In the genomic region with DNA sequence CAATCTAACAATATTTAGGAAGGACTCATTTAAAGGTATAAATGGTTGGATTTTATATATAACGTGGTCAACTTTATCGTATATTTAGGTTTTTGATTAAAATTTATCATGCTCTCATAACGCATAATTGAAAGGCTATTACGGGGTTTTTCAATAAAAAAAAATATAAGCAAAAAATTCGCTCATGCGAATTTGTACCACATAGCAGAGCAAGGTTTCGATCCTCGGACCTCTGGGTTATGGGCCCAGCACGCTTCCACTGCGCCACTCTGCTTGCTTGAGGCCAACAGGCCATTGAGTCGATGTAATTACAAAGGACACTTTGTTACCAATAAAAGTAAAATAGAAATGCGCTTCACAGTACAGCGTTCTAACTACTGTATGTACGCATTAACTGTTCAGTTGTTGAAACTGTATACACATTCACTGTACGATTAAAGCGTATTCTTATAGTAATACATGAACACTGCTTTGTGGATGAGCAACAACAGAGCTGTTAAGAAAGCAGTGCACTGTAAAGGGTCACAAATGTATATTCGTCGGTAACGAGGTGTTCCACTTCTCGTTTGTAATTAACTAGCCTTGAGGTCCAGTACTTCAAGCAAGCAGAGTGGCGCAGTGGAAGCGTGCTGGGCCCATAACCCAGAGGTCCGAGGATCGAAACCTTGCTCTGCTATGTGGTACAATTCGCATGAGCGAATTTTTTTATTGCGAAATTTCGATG, we compare ENCODE assay signal across 1 fruit fly cellular context.
TF ChIP-seq lines count a peak whose summit lies in the region.

No protein-coding gene starts in this region.

TF ChIP-seq in whole organism, embryonic, 481 proteins besides CTCF, POLR2A, EP300 and RAD21 (continued from another document):
- peak; percentile 86 for TF ChIP-seq CG16813 (GFP tag; IDR thresholded peaks at IDR 0.05; lab: Robert Waterston, UW; ENCODE audit: partially characterized antibody)
- TF ChIP-seq zfh2 (GFP tag; optimal IDR thresholded peaks at IDR 0.05; lab: Kevin White, UChicago), result no peak
- 0 out of 2 replicates have a peak, but pooled peaks have one; percentile 33 for TF ChIP-seq hbn (GFP tag; IDR thresholded peaks at IDR 0.05; lab: Robert Waterston, UW; ENCODE audit: partially characterized antibody)
- peak; percentile 22 for TF ChIP-seq trem (tag; optimal IDR thresholded peaks at IDR 0.05; lab: Kevin White, UChicago)
- TF ChIP-seq mld (GFP tag; IDR thresholded peaks at IDR 0.05; lab: Robert Waterston, UW; ENCODE audit: partially characterized antibody), result peak; percentile 95
- peak; percentile 47 for TF ChIP-seq inv (GFP tag; IDR thresholded peaks at IDR 0.05; lab: Robert Waterston, UW; ENCODE audit: partially characterized antibody)
- no peak for TF ChIP-seq scrt (GFP tag; optimal IDR thresholded peaks at IDR 0.05; lab: Kevin White, UChicago)
- peak; percentile 82 for TF ChIP-seq sens (GFP tag; lab: Kevin White, UChicago)
- peak; percentile 29 for TF ChIP-seq tap (tag; optimal IDR thresholded peaks at IDR 0.05; lab: Kevin White, UChicago)
- TF ChIP-seq crp (GFP tag; optimal IDR thresholded peaks at IDR 0.05; lab: Kevin White, UChicago), result no peak
- peak; percentile 77 for TF ChIP-seq tna (GFP tag; IDR thresholded peaks at IDR 0.05; lab: Robert Waterston, UW; ENCODE audit: partially characterized antibody)
- TF ChIP-seq otp (GFP tag; IDR thresholded peaks at IDR 0.05; lab: Robert Waterston, UW), result no peak
- no peak for TF ChIP-seq CG13296 (GFP tag; optimal IDR thresholded peaks at IDR 0.05; lab: Kevin White, UChicago)
- TF ChIP-seq CG33557 (GFP tag; optimal IDR thresholded peaks at IDR 0.05; lab: Kevin White, UChicago), result no peak
- no peak for TF ChIP-seq hkb (optimal IDR thresholded peaks at IDR 0.05; lab: Kevin White, UChicago)
- TF ChIP-seq hkb (GFP tag; IDR thresholded peaks at IDR 0.05; lab: Robert Waterston, UW), result no peak
- TF ChIP-seq CG2202 (tag; optimal IDR thresholded peaks at IDR 0.05; lab: Kevin White, UChicago), result no peak
- TF ChIP-seq bcd (GFP tag; optimal IDR thresholded peaks at IDR 0.05; lab: Kevin White, UChicago), result no peak
- no peak for TF ChIP-seq Atf3 (GFP tag; optimal IDR thresholded peaks at IDR 0.05; lab: Kevin White, UChicago)
- no peak for TF ChIP-seq gcm (GFP tag; optimal IDR thresholded peaks at IDR 0.05; lab: Kevin White, UChicago)
- TF ChIP-seq Sin3A (optimal IDR thresholded peaks at IDR 0.05; lab: Kevin White, UChicago), result no peak
- no peak for TF ChIP-seq CG4328 (GFP tag; optimal IDR thresholded peaks at IDR 0.05; lab: Kevin White, UChicago)
- no peak for TF ChIP-seq Sox102F (GFP tag; optimal IDR thresholded peaks at IDR 0.05; lab: Kevin White, UChicago)
- TF ChIP-seq CG34422 (GFP tag; IDR thresholded peaks at IDR 0.05; lab: Robert Waterston, UW), result no peak
- TF ChIP-seq croc (GFP tag; conservative IDR thresholded peaks at IDR 0.05; lab: Robert Waterston, UW), result no peak
- no peak for TF ChIP-seq CG10209 (GFP tag; optimal IDR thresholded peaks at IDR 0.05; lab: Kevin White, UChicago)
- TF ChIP-seq pan (optimal IDR thresholded peaks at IDR 0.05; lab: Kevin White, UChicago), result no peak
- TF ChIP-seq pan (GFP tag; optimal IDR thresholded peaks at IDR 0.05 in 1 of 2, IDR thresholded peaks at IDR 0.05 in 1 of 2), result peak in 1 of 2 experiments; percentile 5
- peak; percentile 58 for TF ChIP-seq CG17829 (tag; optimal IDR thresholded peaks at IDR 0.05; lab: Kevin White, UChicago)
- TF ChIP-seq CG8290 (GFP tag; optimal IDR thresholded peaks at IDR 0.05; lab: Kevin White, UChicago), result peak; percentile 29
- peak in 1 of 2 experiments; percentile 71 for TF ChIP-seq CG8290 (tag; optimal IDR thresholded peaks at IDR 0.05; lab: Kevin White, UChicago)
- peak; percentile 94 for TF ChIP-seq Opbp (GFP tag; IDR thresholded peaks at IDR 0.05; lab: Robert Waterston, UW; ENCODE audit: partially characterized antibody)
- no peak for TF ChIP-seq Taf1 (GFP tag; IDR thresholded peaks at IDR 0.05; lab: Robert Waterston, UW)
- no peak for TF ChIP-seq Bteb2 (GFP tag; optimal IDR thresholded peaks at IDR 0.05; lab: Kevin White, UChicago)
- peak; percentile 26; the same call in 1 of the 2 replicates for TF ChIP-seq CG2129 (GFP tag; IDR thresholded peaks at IDR 0.05; lab: Robert Waterston, UW; ENCODE audit: partially characterized antibody)
- no peak for TF ChIP-seq br (optimal IDR thresholded peaks at IDR 0.05; lab: Kevin White, UChicago)
- no peak for TF ChIP-seq CG9437 (GFP tag; optimal IDR thresholded peaks at IDR 0.05; lab: Kevin White, UChicago)
- peak; percentile 41 for TF ChIP-seq kni (GFP tag; optimal IDR thresholded peaks at IDR 0.05; lab: Kevin White, UChicago)
- TF ChIP-seq sisA (GFP tag; IDR thresholded peaks at IDR 0.05; lab: Robert Waterston, UW), result no peak
- no peak for TF ChIP-seq CG5180 (GFP tag; optimal IDR thresholded peaks at IDR 0.05; lab: Kevin White, UChicago)
- TF ChIP-seq odd (GFP tag; optimal IDR thresholded peaks at IDR 0.05; lab: Kevin White, UChicago), result no peak
- TF ChIP-seq Spps (tag; optimal IDR thresholded peaks at IDR 0.05; lab: Kevin White, UChicago), result no peak
- no peak for TF ChIP-seq cg (GFP tag; optimal IDR thresholded peaks at IDR 0.05; lab: Kevin White, UChicago)
- no peak for TF ChIP-seq danr (GFP tag; IDR thresholded peaks at IDR 0.05; lab: Robert Waterston, UW)
- TF ChIP-seq CG18599 (GFP tag; optimal IDR thresholded peaks at IDR 0.05; lab: Kevin White, UChicago), result no peak
- no peak for TF ChIP-seq Atf-2 (GFP tag; optimal IDR thresholded peaks at IDR 0.05; lab: Kevin White, UChicago)
- TF ChIP-seq D (optimal IDR thresholded peaks at IDR 0.05; lab: Kevin White, UChicago), result no peak
- TF ChIP-seq D (GFP tag; optimal IDR thresholded peaks at IDR 0.05; lab: Kevin White, UChicago), result no peak
- TF ChIP-seq knrl (GFP tag; IDR thresholded peaks at IDR 0.05; lab: Robert Waterston, UW; ENCODE audit: partially characterized antibody), result peak; percentile 71
- peak; percentile 1 for TF ChIP-seq Lhr (GFP tag; optimal IDR thresholded peaks at IDR 0.05; lab: Kevin White, UChicago)
- TF ChIP-seq CG14050 (GFP tag; IDR thresholded peaks at IDR 0.05; lab: Robert Waterston, UW), result no peak
- TF ChIP-seq Nf-YB (GFP tag; optimal IDR thresholded peaks at IDR 0.05; lab: Kevin White, UChicago), result no peak
- TF ChIP-seq CG12299 (tag; optimal IDR thresholded peaks at IDR 0.05; lab: Kevin White, UChicago), result no peak
- no peak for TF ChIP-seq dpn (GFP tag; optimal IDR thresholded peaks at IDR 0.05; lab: Kevin White, UChicago)
- TF ChIP-seq CG10543 (GFP tag; optimal IDR thresholded peaks at IDR 0.05; lab: Kevin White, UChicago), result no peak
- no peak for TF ChIP-seq Nf-YC (tag; optimal IDR thresholded peaks at IDR 0.05; lab: Kevin White, UChicago)
